Worm (Caenorhabditis elegans) whole organism, L4 larva: Measurements from ENCODE around the gene C16A3.2.

Experiments used
- F10B5.3 ChIP-seq: sonication (generic microtip); optimal IDR thresholded peaks from 2 replicates; lab custom pipeline; 2016; ENCODE audit warnings: mild to moderate bottlenecking, missing genetic modification characterization, missing compliant biosample characterization
- T20F7.1 ChIP-seq: fragments of 200-800 bp; sonication (Bioruptor generic); optimal IDR thresholded peaks from 2 replicates; lab custom pipeline; 2018; ENCODE audit warnings: mild to moderate bottlenecking, missing genetic modification characterization, missing compliant biosample characterization
- T26A8.4 ChIP-seq: fragments of 200-800 bp; sonication (Bioruptor generic); IDR thresholded peaks from 2 replicates; pipeline ENCODE4 v1.3.6; 2022; ENCODE audit warnings: missing genetic modification characterization, missing compliant biosample characterization
- Y75B8A.6 ChIP-seq: fragments of 200-800 bp; sonication (Bioruptor generic); IDR thresholded peaks from 2 replicates; pipeline ENCODE4 v1.3.6; 2022; ENCODE audit warnings: missing genetic modification reagents, missing genetic modification characterization, missing compliant biosample characterization
- ZK546.5 ChIP-seq, 2 experiments: sonication (generic microtip); optimal IDR thresholded peaks; 2 replicates each; lab custom pipeline; 2017; ENCODE audit warnings: missing biosample characterization in 2 of 2, missing genetic modification characterization in 2 of 2
- aha-1 ChIP-seq: fragments of 150-350 bp; peaks from one replicate; lab custom pipeline; 2014; ENCODE audit warnings: missing biosample characterization, missing genetic modification characterization
- ama-1 ChIP-seq: fragments of 150-350 bp; optimal IDR thresholded peaks from 2 replicates; lab custom pipeline; 2014; ENCODE audit warnings: inconsistent platforms, mixed read lengths
- arid-1 ChIP-seq: fragments of 200-800 bp; sonication (Bioruptor generic); conservative IDR thresholded peaks from 2 replicates; pipeline ENCODE4 v1.3.6; 2022; ENCODE audit warnings: missing genetic modification reagents, missing genetic modification characterization, missing compliant biosample characterization
- daf-16 ChIP-seq, 3 experiments: sonication (generic microtip); optimal IDR thresholded peaks; 2 replicates each; lab custom pipeline; 2016 to 2017; ENCODE audit warnings: missing genetic modification characterization in 3 of 3, missing genetic modification reagents in 3 of 3, mild to moderate bottlenecking in 2 of 3, missing compliant biosample characterization in 2 of 3, missing biosample characterization in 1 of 3, moderate library complexity in 1 of 3
- daf-19 ChIP-seq: fragments of 200-800 bp; sonication (Bioruptor generic); conservative IDR thresholded peaks from 2 replicates; pipeline ENCODE4 v1.3.6; 2022; ENCODE audit warnings: missing genetic modification characterization, missing compliant biosample characterization
- dpl-1 ChIP-seq: fragments of 150-350 bp; optimal IDR thresholded peaks from 2 replicates; lab custom pipeline; 2014; ENCODE audit warnings: missing biosample characterization, missing genetic modification reagents, missing genetic modification characterization
- dve-1 ChIP-seq: sonication (generic microtip); optimal IDR thresholded peaks from 2 replicates; lab custom pipeline; 2017; ENCODE audit warnings: antibody characterized with exemption, mild to moderate bottlenecking, missing genetic modification characterization, missing compliant biosample characterization; ENCODE audit not compliant: insufficient read depth
- egl-43 ChIP-seq: fragments of 200-800 bp; sonication (Bioruptor generic); IDR thresholded peaks from 2 replicates; pipeline ENCODE4 v1.3.6; 2022; ENCODE audit warnings: missing genetic modification reagents, missing genetic modification characterization, missing compliant biosample characterization
- fkh-10 ChIP-seq: fragments of 150-350 bp; optimal IDR thresholded peaks from 2 replicates; lab custom pipeline; 2014; ENCODE audit warnings: missing biosample characterization, missing genetic modification reagents, missing genetic modification characterization
- hlh-11 ChIP-seq: fragments of 200-800 bp; sonication (Bioruptor generic); optimal IDR thresholded peaks from 2 replicates; lab custom pipeline; 2018; ENCODE audit warnings: mild to moderate bottlenecking, missing genetic modification characterization, missing compliant biosample characterization
- hlh-30 ChIP-seq: sonication (generic microtip); optimal IDR thresholded peaks from 2 replicates; lab custom pipeline; 2017; ENCODE audit warnings: antibody characterized with exemption, mild to moderate bottlenecking, missing genetic modification characterization, missing compliant biosample characterization; ENCODE audit not compliant: insufficient read depth
- hmg-1.1 ChIP-seq: fragments of 200-800 bp; sonication (Bioruptor generic); IDR thresholded peaks from 2 replicates; pipeline ENCODE4 v1.3.6; 2022; ENCODE audit warnings: missing genetic modification reagents, missing genetic modification characterization, missing compliant biosample characterization
- lim-7 ChIP-seq: fragments of 200-800 bp; sonication (Bioruptor generic); IDR thresholded peaks from 2 replicates; pipeline ENCODE4 v1.3.6; 2022; ENCODE audit warnings: missing genetic modification characterization, missing compliant biosample characterization
- lin-1 ChIP-seq: fragments of 200-800 bp; sonication (Bioruptor generic); IDR thresholded peaks from 2 replicates; pipeline ENCODE4 v1.3.6; 2022; ENCODE audit warnings: missing genetic modification reagents, missing genetic modification characterization, missing compliant biosample characterization
- lin-13 ChIP-seq: fragments of 150-350 bp; optimal IDR thresholded peaks from 2 replicates; lab custom pipeline; 2014; ENCODE audit warnings: missing biosample characterization, missing genetic modification reagents, missing genetic modification characterization
- lin-38 ChIP-seq: fragments of 200-800 bp; sonication (Bioruptor generic); IDR thresholded peaks from 2 replicates; pipeline ENCODE4 v1.3.6; 2022; ENCODE audit warnings: missing genetic modification reagents, missing genetic modification characterization, missing compliant biosample characterization
- lsy-2 ChIP-seq, 2 experiments: fragments of 150-350 bp in 1 of 2; sonication (generic microtip) in 1 of 2; optimal IDR thresholded peaks; 2 replicates each; lab custom pipeline; 2014 to 2017; ENCODE audit warnings: missing biosample characterization in 2 of 2, missing genetic modification characterization in 2 of 2
- madf-5 ChIP-seq, 2 experiments: fragments of 200-800 bp; sonication (Bioruptor generic); IDR thresholded peaks; 2 replicates each; pipeline ENCODE4 v1.3.6; 2022; ENCODE audit warnings: missing compliant biosample characterization in 2 of 2, missing genetic modification characterization in 2 of 2
- mdl-1 ChIP-seq, 2 experiments: fragments of 150-350 bp in 1 of 2; sonication (generic microtip) in 1 of 2; optimal IDR thresholded peaks; 2 replicates each; lab custom pipeline; 2014 to 2017; ENCODE audit warnings: missing biosample characterization in 2 of 2, missing genetic modification characterization in 2 of 2
- mep-1 ChIP-seq: fragments of 150-350 bp; sonication (generic microtip); optimal IDR thresholded peaks from 3 replicates; lab custom pipeline; 2014; ENCODE audit warnings: missing biosample characterization, missing genetic modification characterization
- mes-2 ChIP-seq: sonication (generic microtip); optimal IDR thresholded peaks from 2 replicates; lab custom pipeline; 2016; ENCODE audit warnings: missing genotype, mild to moderate bottlenecking, missing genetic modification characterization, missing compliant biosample characterization; ENCODE audit not compliant: poor library complexity, severe bottlenecking
- nhr-10 ChIP-seq: fragments of 150-350 bp; optimal IDR thresholded peaks from 2 replicates; lab custom pipeline; 2014; ENCODE audit warnings: missing biosample characterization, missing genetic modification characterization
- nhr-48 ChIP-seq: sonication (generic microtip); optimal IDR thresholded peaks from 2 replicates; lab custom pipeline; 2016; ENCODE audit warnings: mild to moderate bottlenecking, missing genetic modification characterization, missing compliant biosample characterization
- nhr-6 ChIP-seq: fragments of 150-350 bp; optimal IDR thresholded peaks from 2 replicates; lab custom pipeline; 2014; ENCODE audit warnings: missing biosample characterization, missing genetic modification characterization
- pqm-1 ChIP-seq: sonication (generic microtip); optimal IDR thresholded peaks from 2 replicates; lab custom pipeline; 2017; ENCODE audit warnings: missing biosample characterization, missing genetic modification characterization
- spr-1 ChIP-seq: sonication (generic microtip); optimal IDR thresholded peaks from 2 replicates; lab custom pipeline; 2016; ENCODE audit warnings: mild to moderate bottlenecking, missing genetic modification characterization, missing compliant biosample characterization
- unc-39 ChIP-seq: sonication (generic microtip); optimal IDR thresholded peaks from 2 replicates; lab custom pipeline; 2017; ENCODE audit warnings: missing biosample characterization, missing genetic modification characterization
- unc-62 ChIP-seq, 3 experiments: fragments of 150-350 bp in 1 of 3; sonication (generic microtip); optimal IDR thresholded peaks in 2 of 3; peaks in 1 of 3; 1 replicate in 1 of 3; 2 replicates in 2 of 3; lab custom pipeline; 2014 to 2017; ENCODE audit warnings: missing biosample characterization in 3 of 3, missing genetic modification characterization in 3 of 3, missing genetic modification reagents in 3 of 3, missing genotype in 1 of 3
- zip-2 ChIP-seq: fragments of 150-350 bp; optimal IDR thresholded peaks from 2 replicates; lab custom pipeline; 2014; ENCODE audit warnings: missing biosample characterization, missing genetic modification characterization

The C16A3.2 gene

ce11 chrIII:6374947-6375415 lies 14.7 kb upstream of the C16A3.2 start, which contains the start of the genes rps-13 and nfx-1 (continued):
- TF ChIP-seq ZK546.5 (tag; optimal IDR thresholded peaks at IDR 0.05; lab: Kevin White, UChicago) (no peak), lim-7 (GFP tag; lab: Robert Waterston, UW) (no peak), hlh-30 (tag; lab: Kevin White, UChicago) (peak; percentile 93), daf-16 (GFP tag; optimal IDR thresholded peaks at IDR 0.05; lab: Kevin White, UChicago) (no peak), daf-16 (tag; optimal IDR thresholded peaks at IDR 0.05; lab: Kevin White, UChicago) (peak; percentile 85), dve-1 (tag; lab: Kevin White, UChicago) (peak; percentile 84), nhr-10 (tag; lab: Kevin White, UChicago) (peak; percentile 41), hmg-1.1 (GFP tag; lab: Robert Waterston, UW) (peak; percentile 68), lin-13 (GFP tag; lab: Kevin White, UChicago) (peak; percentile 78), nhr-6 (tag; lab: Kevin White, UChicago) (peak; percentile 69), T20F7.1 (GFP tag; lab: Kevin White, UChicago) (no peak), dpl-1 (peak; percentile 73), aha-1 (tag; lab: Kevin White, UChicago) (peak; percentile 100), zip-2 (tag; lab: Kevin White, UChicago) (peak; percentile 99), spr-1 (tag; lab: Kevin White, UChicago) (no peak)

DNA sequence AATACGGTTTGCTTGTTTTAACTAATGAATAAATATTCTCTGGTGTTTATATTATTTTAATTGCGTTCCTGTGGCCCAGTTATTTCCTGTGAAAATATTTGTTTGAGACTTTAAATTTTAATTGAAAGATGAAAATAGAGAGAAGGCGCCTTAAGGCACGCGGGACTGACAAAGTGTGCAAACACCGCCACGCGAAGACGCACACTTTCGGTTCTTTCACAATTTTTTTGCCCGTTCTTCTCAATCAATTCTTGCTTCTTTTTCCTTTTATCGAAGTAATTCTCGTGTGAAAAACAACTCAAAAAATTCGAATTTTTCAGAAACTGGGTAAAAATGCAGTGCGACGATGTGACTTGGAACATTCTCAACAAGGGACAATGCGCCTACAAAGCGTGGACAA lies 10.5 kb upstream of the C16A3.2 start, which contains the start of gene C16A3.6:
Gene C16A3.6 (plus strand): TSS at position 84 of the 400 bp plus-strand sequence.
- TF ChIP-seq lsy-2 (tag; optimal IDR thresholded peaks at IDR 0.05; lab: Kevin White, UChicago) (peak in 1 of 2 experiments; percentile 72), daf-19 (GFP tag; lab: Robert Waterston, UW) (0 out of 2 replicates have a peak, but pooled peaks have one; percentile 23), hlh-11 (tag; lab: Kevin White, UChicago) (no peak), egl-43 (GFP tag; lab: Robert Waterston, UW) (no peak), F10B5.3 (tag; lab: Kevin White, UChicago) (no peak), mes-2 (tag; lab: Kevin White, UChicago) (peak; percentile 72), dve-1 (tag; lab: Kevin White, UChicago) (peak; percentile 4), Y75B8A.6 (GFP tag; lab: Robert Waterston, UW) (no peak), madf-5 (GFP tag; IDR thresholded peaks at IDR 0.05; lab: Robert Waterston, UW) (no peak), unc-62 (GFP tag; optimal IDR thresholded peaks at IDR 0.05 in 1 of 2; lab: Kevin White, UChicago) (peak in 1 of 2 experiments; percentile 71), unc-62 (tag; optimal IDR thresholded peaks at IDR 0.05; lab: Kevin White, UChicago) (no peak), arid-1 (0 out of 2 replicates have a peak, but pooled peaks have one; percentile 33), hmg-1.1 (GFP tag; lab: Robert Waterston, UW) (peak; percentile 54), aha-1 (tag; lab: Kevin White, UChicago) (peak; percentile 1), ama-1 (lab: Kevin White, UChicago) (peak; percentile 32), daf-16 (GFP tag; optimal IDR thresholded peaks at IDR 0.05; lab: Kevin White, UChicago) (no peak), daf-16 (tag; optimal IDR thresholded peaks at IDR 0.05; lab: Kevin White, UChicago) (peak; percentile 15), lin-38 (GFP tag; lab: Robert Waterston, UW) (peak; percentile 66), pqm-1 (tag; lab: Kevin White, UChicago) (no peak), mep-1 (tag; lab: Kevin White, UChicago) (peak; percentile 22), nhr-48 (tag; lab: Kevin White, UChicago) (peak; percentile 3), dpl-1 (no peak), unc-39 (tag; lab: Kevin White, UChicago) (no peak), lin-1 (no peak), fkh-10 (GFP tag; lab: Kevin White, UChicago) (no peak), hlh-30 (tag; lab: Kevin White, UChicago) (peak; percentile 75), T26A8.4 (GFP tag; lab: Robert Waterston, UW) (0 out of 2 replicates have a peak, but pooled peaks have one; percentile 31), mdl-1 (tag; optimal IDR thresholded peaks at IDR 0.05; lab: Kevin White, UChicago) (peak in 1 of 2 experiments; percentile 26)

DNA sequence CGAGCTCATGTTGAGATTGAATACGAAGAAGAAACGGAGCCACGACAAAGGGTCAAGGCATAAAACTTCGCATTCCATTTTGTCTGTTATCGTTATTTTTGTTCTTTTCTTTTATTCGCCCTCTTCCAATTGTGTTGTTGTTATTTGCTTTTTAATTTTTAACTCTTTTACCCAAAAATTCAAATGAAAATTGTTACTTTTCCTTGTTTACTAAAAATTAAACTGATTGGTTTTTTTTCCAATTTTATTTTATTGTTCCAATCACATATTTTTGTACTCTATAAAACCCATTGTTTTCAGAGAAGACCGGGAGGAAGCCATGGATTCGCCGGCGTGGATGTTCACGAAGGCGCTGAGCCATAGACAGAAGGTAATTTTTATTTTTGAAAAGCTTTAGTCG lies 9.2 kb upstream of the C16A3.2 start, which contains the start of gene C16A3.5:
Gene C16A3.5 (plus strand): TSS at position 301 of the 400 bp plus-strand sequence.
- TF ChIP-seq hlh-11 (tag; lab: Kevin White, UChicago) (no peak), ama-1 (lab: Kevin White, UChicago) (peak; percentile 55)
